Worm (Caenorhabditis elegans): ENCODE data around the gene fbxa-19.

fbxa-19 gene

ce11 chrIII:1275513-1275912 lies 39.7 kb upstream of the fbxa-19 start, which contains the start of gene fbxa-30:
TSS of gene fbxa-30 (minus strand) at chrIII:1275613.
- TF ChIP-seq lin-39 (tag; optimal IDR thresholded peaks at IDR 0.05) (no peak), unc-62 (GFP tag; optimal IDR thresholded peaks at IDR 0.05 in 1 of 2) (no peak), unc-62 (tag; optimal IDR thresholded peaks at IDR 0.05) (no peak), duxl-1 (tag; optimal IDR thresholded peaks at IDR 0.05; ENCODE audit: poor library complexity) (no peak), ama-1 (optimal IDR thresholded peaks at IDR 0.05) (no peak), saeg-2 (GFP tag; IDR thresholded peaks at IDR 0.05) (no peak), nhr-237 (tag; optimal IDR thresholded peaks at IDR 0.05) (no peak), nhr-11 (tag; optimal IDR thresholded peaks at IDR 0.05) (no peak), zag-1 (tag; optimal IDR thresholded peaks at IDR 0.05) (no peak), lim-7 (GFP tag; IDR thresholded peaks at IDR 0.05) (no peak), mep-1 (tag; optimal IDR thresholded peaks at IDR 0.05) (no peak), madf-5 (GFP tag; IDR thresholded peaks at IDR 0.05) (no peak), cey-2 (tag; optimal IDR thresholded peaks at IDR 0.05; ENCODE audit: borderline replicate concordance, insufficient read depth) (no peak), T20F7.1 (GFP tag; optimal IDR thresholded peaks at IDR 0.05) (no peak)

- TF ChIP-seq cey-2 (tag; optimal IDR thresholded peaks at IDR 0.05; ENCODE audit: borderline replicate concordance, insufficient read depth), result peak; percentile 15
- TF ChIP-seq saeg-2 (GFP tag; IDR thresholded peaks at IDR 0.05), result peak; percentile 58; the same call in 1 of the 2 replicates
- TF ChIP-seq php-3 (GFP tag; IDR thresholded peaks at IDR 0.05), result peak; percentile 97
- peak; percentile 76 for TF ChIP-seq nhr-48 (tag; optimal IDR thresholded peaks at IDR 0.05)
- TF ChIP-seq lin-1 (GFP tag; IDR thresholded peaks at IDR 0.05), result peak; percentile 93
- peak in 1 of 2 experiments; percentile 95 for TF ChIP-seq daf-16 (GFP tag; optimal IDR thresholded peaks at IDR 0.05)
- TF ChIP-seq daf-16 (tag; optimal IDR thresholded peaks at IDR 0.05), result peak; percentile 99
- TF ChIP-seq nhr-77 (tag; optimal IDR thresholded peaks at IDR 0.05), result peak; percentile 94
- TF ChIP-seq ztf-7 (tag; optimal IDR thresholded peaks at IDR 0.05), result peak; percentile 84
- peak in 1 of 2 experiments; percentile 49 for TF ChIP-seq lsy-2 (tag; optimal IDR thresholded peaks at IDR 0.05)
- peak; percentile 76 for TF ChIP-seq nhr-102 (tag; optimal IDR thresholded peaks at IDR 0.05)
- TF ChIP-seq lin-38 (GFP tag; IDR thresholded peaks at IDR 0.05), result no peak
- peak; percentile 37 for TF ChIP-seq mep-1 (tag; optimal IDR thresholded peaks at IDR 0.05)
- TF ChIP-seq lim-7 (GFP tag; IDR thresholded peaks at IDR 0.05), result no peak
- TF ChIP-seq tra-1 (GFP tag; IDR thresholded peaks at IDR 0.05), result 0 out of 2 replicates have a peak, but pooled peaks have one; percentile 33
- peak; percentile 90 for TF ChIP-seq dmd-6 (GFP tag; IDR thresholded peaks at IDR 0.05)
- TF ChIP-seq nhr-11 (tag; optimal IDR thresholded peaks at IDR 0.05), result no peak
- TF ChIP-seq dpl-1 (GFP tag; optimal IDR thresholded peaks at IDR 0.05), result no peak
- no peak for TF ChIP-seq hmg-1.1 (GFP tag; IDR thresholded peaks at IDR 0.05)
- TF ChIP-seq snpc-1.2 (GFP tag; IDR thresholded peaks at IDR 0.05), result no peak
- TF ChIP-seq F49E8.2 (tag; optimal IDR thresholded peaks at IDR 0.05; ENCODE audit: borderline replicate concordance), result no peak
- TF ChIP-seq lin-13 (GFP tag; optimal IDR thresholded peaks at IDR 0.05), result no peak
- no peak for TF ChIP-seq ceh-62 (tag; optimal IDR thresholded peaks at IDR 0.05)
- TF ChIP-seq nhr-41 (GFP tag; IDR thresholded peaks at IDR 0.05), result peak; percentile 61; the same call in 1 of the 2 replicates
- no peak for TF ChIP-seq Y48G9A.11 (GFP tag; IDR thresholded peaks at IDR 0.05)
- no peak for TF ChIP-seq ztf-11 (tag; optimal IDR thresholded peaks at IDR 0.05)
- TF ChIP-seq spr-3 (GFP tag; optimal IDR thresholded peaks at IDR 0.05), result no peak
- TF ChIP-seq spr-1 (tag; optimal IDR thresholded peaks at IDR 0.05), result no peak
- no peak for TF ChIP-seq set-16 (GFP tag; IDR thresholded peaks at IDR 0.05)
- TF ChIP-seq zip-2 (tag; optimal IDR thresholded peaks at IDR 0.05), result peak; percentile 95
- no peak for TF ChIP-seq nhr-42 (GFP tag; IDR thresholded peaks at IDR 0.05)
- peak; percentile 81 for TF ChIP-seq nhr-28 (tag; optimal IDR thresholded peaks at IDR 0.05)
- TF ChIP-seq ctbp-1 (GFP tag; IDR thresholded peaks at IDR 0.05), result no peak
- peak; percentile 46 for TF ChIP-seq fos-1 (tag; optimal IDR thresholded peaks at IDR 0.05)
- TF ChIP-seq mxl-3 (GFP tag; optimal IDR thresholded peaks at IDR 0.05), result peak; percentile 74
- TF ChIP-seq duxl-1 (tag; optimal IDR thresholded peaks at IDR 0.05; ENCODE audit: poor library complexity), result no peak
- no peak for TF ChIP-seq F44E2.7 (GFP tag; IDR thresholded peaks at IDR 0.05)
- no peak for TF ChIP-seq gei-8 (GFP tag; optimal IDR thresholded peaks at IDR 0.05)
- no peak for TF ChIP-seq nhr-237 (tag; optimal IDR thresholded peaks at IDR 0.05)
- TF ChIP-seq hlh-11 (tag; optimal IDR thresholded peaks at IDR 0.05), result peak; percentile 97
- no peak for TF ChIP-seq mdt-29 (GFP tag; IDR thresholded peaks at IDR 0.05)
- TF ChIP-seq T26A8.4 (GFP tag; IDR thresholded peaks at IDR 0.05), result no peak; the same call in none of the 2 replicates
- no peak for TF ChIP-seq daf-12 (tag; optimal IDR thresholded peaks at IDR 0.05)
Observed at ce11 chrIII:1279197-1279596, 36.0 kb upstream of the fbxa-19 start.

Measured in whole organism, L4 larva.